Fruit fly (Drosophila melanogaster): ENCODE results near the gene CG7910.

CG7910 gene

dm6 chr3R:8110198-8110642 lies 23.2 kb downstream of the CG7910 start (continued):
- no peak for TF ChIP-seq CG7987 (GFP tag; optimal IDR thresholded peaks at IDR 0.05)
- TF ChIP-seq psq (GFP tag; optimal IDR thresholded peaks at IDR 0.05), result no peak
- TF ChIP-seq CG14965 (GFP tag; optimal IDR thresholded peaks at IDR 0.05; ENCODE audit: borderline replicate concordance), result no peak
- 0 out of 2 replicates have a peak, but pooled peaks have one; percentile 21 for TF ChIP-seq CG32772 (GFP tag; IDR thresholded peaks at IDR 0.05)
- TF ChIP-seq Meics (GFP tag; optimal IDR thresholded peaks at IDR 0.05), result peak; percentile 69
- peak; percentile 56 for TF ChIP-seq peb (GFP tag; IDR thresholded peaks at IDR 0.05)
- TF ChIP-seq CG3726 (GFP tag; IDR thresholded peaks at IDR 0.05), result no peak
- no peak for TF ChIP-seq Tbp (GFP tag; optimal IDR thresholded peaks at IDR 0.05)
- TF ChIP-seq NfI (GFP tag; optimal IDR thresholded peaks at IDR 0.05), result peak; percentile 69
- TF ChIP-seq CG9437 (GFP tag; optimal IDR thresholded peaks at IDR 0.05), result peak; percentile 4
- TF ChIP-seq H2.0 (GFP tag; IDR thresholded peaks at IDR 0.05), result peak; percentile 39
- TF ChIP-seq crc (GFP tag; optimal IDR thresholded peaks at IDR 0.05), result peak; percentile 9
- TF ChIP-seq Sry-δ (GFP tag; optimal IDR thresholded peaks at IDR 0.05), result peak; percentile 22
- peak; percentile 55 for TF ChIP-seq CG1233 (GFP tag; optimal IDR thresholded peaks at IDR 0.05)
- TF ChIP-seq Scr (GFP tag; IDR thresholded peaks at IDR 0.05; ENCODE audit: partially characterized antibody), result no peak
- TF ChIP-seq HLH3B (GFP tag; IDR thresholded peaks at IDR 0.05), result peak; percentile 63
- peak; percentile 45; the same call in 1 of the 2 replicates for TF ChIP-seq CG3847 (GFP tag; IDR thresholded peaks at IDR 0.05)
- peak; percentile 30 for TF ChIP-seq CG6254 (GFP tag; optimal IDR thresholded peaks at IDR 0.05)
- TF ChIP-seq CG32767 (GFP tag; IDR thresholded peaks at IDR 0.05), result peak; percentile 82
- TF ChIP-seq Pdp1 (GFP tag; optimal IDR thresholded peaks at IDR 0.05), result peak; percentile 45 to 46
- peak; percentile 64; the same call in 2 of the 3 replicates for TF ChIP-seq Optix (GFP tag; IDR thresholded peaks at IDR 0.05)
- TF ChIP-seq CG18476 (GFP tag; optimal IDR thresholded peaks at IDR 0.05), result peak; percentile 7
- peak; percentile 17 for TF ChIP-seq Nf-YB (GFP tag; optimal IDR thresholded peaks at IDR 0.05)
- TF ChIP-seq lab (GFP tag; optimal IDR thresholded peaks at IDR 0.05), result peak; percentile 81
- peak in 1 of 2 experiments; percentile 20 for TF ChIP-seq Eip74EF (GFP tag; optimal IDR thresholded peaks at IDR 0.05)
- TF ChIP-seq CG11504 (tag; optimal IDR thresholded peaks at IDR 0.05), result peak; percentile 79
- peak; percentile 58 for TF ChIP-seq ATbp (GFP tag; optimal IDR thresholded peaks at IDR 0.05)
- peak; percentile 58 for TF ChIP-seq nmo (GFP tag; optimal IDR thresholded peaks at IDR 0.05)
- TF ChIP-seq ewg (GFP tag; optimal IDR thresholded peaks at IDR 0.05), result peak; percentile 37
- peak; percentile 29; the same call in 1 of the 2 replicates for TF ChIP-seq MBD-R2 (GFP tag; IDR thresholded peaks at IDR 0.05)
- peak; percentile 38 for TF ChIP-seq CG9727 (GFP tag; optimal IDR thresholded peaks at IDR 0.05)
- TF ChIP-seq scrt (GFP tag; optimal IDR thresholded peaks at IDR 0.05), result peak; percentile 53
- peak; percentile 30 for TF ChIP-seq CG17802 (tag; optimal IDR thresholded peaks at IDR 0.05)
- peak; percentile 60 for TF ChIP-seq bcd (GFP tag; optimal IDR thresholded peaks at IDR 0.05)
- TF ChIP-seq CG42726 (GFP tag; IDR thresholded peaks at IDR 0.05; ENCODE audit: partially characterized antibody), result no peak
- peak; percentile 95 for TF ChIP-seq sr (GFP tag; IDR thresholded peaks at IDR 0.05)
- peak; percentile 69 for TF ChIP-seq CG12219 (GFP tag; optimal IDR thresholded peaks at IDR 0.05)
- TF ChIP-seq Xbp1 (GFP tag; optimal IDR thresholded peaks at IDR 0.05), result peak; percentile 74
- peak; percentile 56 for TF ChIP-seq CG12769 (tag; optimal IDR thresholded peaks at IDR 0.05)
- peak; percentile 47 for TF ChIP-seq CG10147 (GFP tag; optimal IDR thresholded peaks at IDR 0.05)
- TF ChIP-seq CG12299 (tag; optimal IDR thresholded peaks at IDR 0.05), result no peak
- no peak for TF ChIP-seq grn (GFP tag; optimal IDR thresholded peaks at IDR 0.05)
- peak; percentile 32 for TF ChIP-seq CG16815 (GFP tag; optimal IDR thresholded peaks at IDR 0.05)
- TF ChIP-seq Hr78 (GFP tag; optimal IDR thresholded peaks at IDR 0.05), result peak in 1 of 2 experiments; percentile 15
- TF ChIP-seq Dp (GFP tag; optimal IDR thresholded peaks at IDR 0.05), result no peak
- TF ChIP-seq NC2β (GFP tag; optimal IDR thresholded peaks at IDR 0.05), result peak; percentile 40
- TF ChIP-seq C15 (GFP tag; IDR thresholded peaks at IDR 0.05), result 0 out of 3 replicates have a peak, but pooled peaks have one; percentile 39
- TF ChIP-seq D19B (GFP tag; optimal IDR thresholded peaks at IDR 0.05), result peak; percentile 44
- TF ChIP-seq Fer3 (tag; optimal IDR thresholded peaks at IDR 0.05), result peak; percentile 75
